Worm (Caenorhabditis elegans): ENCODE results near the gene T23F6.5.
A peak's percentile ranks its signal among the peaks of the same experiment; 100 is the strongest.

Gene T23F6.5

ce11 chrIV:12741438-12741837 is at the start of gene T23F6.5:
T23F6.5 (minus strand) TSS chrIV:12741538.
- TF ChIP-seq lsy-2 (tag; optimal IDR thresholded peaks at IDR 0.05) (no peak), blmp-1 (tag; optimal IDR thresholded peaks at IDR 0.05) (peak; percentile 77)

- TF ChIP-seq dpl-1 (GFP tag; optimal IDR thresholded peaks at IDR 0.05) (no peak), fkh-8 (tag; optimal IDR thresholded peaks at IDR 0.05) (no peak), unc-30 (tag; optimal IDR thresholded peaks at IDR 0.05) (no peak), nhr-28 (tag; optimal IDR thresholded peaks at IDR 0.05) (no peak), C04F5.9 (tag; optimal IDR thresholded peaks at IDR 0.05) (no peak), isw-1 (GFP tag; IDR thresholded peaks at IDR 0.05) (no peak), lsy-2 (tag; optimal IDR thresholded peaks at IDR 0.05) (no peak), nhr-20 (tag; optimal IDR thresholded peaks at IDR 0.05) (no peak)
Measured at ce11 chrIV:12790871-12791270, 49.5 kb upstream of the T23F6.5 start, which contains the start of gene F07C6.2. F07C6.2 (plus strand) TSS chrIV:12791171.

ce11 chrIV:12789088-12789487 is 47.8 kb upstream of the T23F6.5 start, which contains the start of gene F07C6.3:
F07C6.3 (plus strand) TSS chrIV:12789235.
- TF ChIP-seq snpc-4 (tag; optimal IDR thresholded peaks at IDR 0.05) (no peak), efl-1 (optimal IDR thresholded peaks at IDR 0.05) (no peak), efl-1 (GFP tag; optimal IDR thresholded peaks at IDR 0.05 in 1 of 2) (peak in 1 of 2 experiments; percentile 18), unc-86 (tag; optimal IDR thresholded peaks at IDR 0.05) (no peak), fkh-4 (tag; optimal IDR thresholded peaks at IDR 0.05; ENCODE audit: borderline replicate concordance) (no peak), nhr-28 (tag; optimal IDR thresholded peaks at IDR 0.05) (no peak), aha-1 (tag; optimal IDR thresholded peaks at IDR 0.05) (no peak)

ce11 chrIV:12786996-12787395 is 45.7 kb upstream of the T23F6.5 start:
- TF ChIP-seq nhr-85 (tag) (peak; percentile 50), elt-2 (tag; optimal IDR thresholded peaks at IDR 0.05) (peak; percentile 10), nhr-19 (GFP tag; conservative IDR thresholded peaks at IDR 0.05) (peak; percentile 29; the same call in 1 of the 2 replicates), efl-1 (optimal IDR thresholded peaks at IDR 0.05) (peak in 1 of 2 experiments; percentile 1), efl-1 (GFP tag; optimal IDR thresholded peaks at IDR 0.05 in 1 of 2) (peak in 1 of 2 experiments; percentile 32), nhr-47 (tag; optimal IDR thresholded peaks at IDR 0.05) (peak; percentile 33), nhr-71 (tag; optimal IDR thresholded peaks at IDR 0.05) (peak; percentile 21), snu-23 (GFP tag; optimal IDR thresholded peaks at IDR 0.05) (peak; percentile 0), nhr-90 (tag; optimal IDR thresholded peaks at IDR 0.05; ENCODE audit: poor library complexity) (peak; percentile 45), snpc-4 (tag; optimal IDR thresholded peaks at IDR 0.05) (peak; percentile 77)

ce11 chrIV:12785988-12786387 is 44.6 kb upstream of the T23F6.5 start:
- TF ChIP-seq snpc-4 (tag; optimal IDR thresholded peaks at IDR 0.05) (peak; percentile 71), nhr-84 (tag; optimal IDR thresholded peaks at IDR 0.05) (no peak), C16A3.4 (tag; optimal IDR thresholded peaks at IDR 0.05) (no peak), nhr-90 (tag; optimal IDR thresholded peaks at IDR 0.05; ENCODE audit: poor library complexity) (no peak), lin-15B (tag; optimal IDR thresholded peaks at IDR 0.05) (no peak)

- TF ChIP-seq efl-1 (optimal IDR thresholded peaks at IDR 0.05) (no peak), efl-1 (GFP tag; optimal IDR thresholded peaks at IDR 0.05 in 1 of 2) (no peak), ceh-88 (GFP tag; IDR thresholded peaks at IDR 0.05) (no peak), nhr-90 (tag; optimal IDR thresholded peaks at IDR 0.05; ENCODE audit: poor library complexity) (no peak), pax-3 (tag; optimal IDR thresholded peaks at IDR 0.05) (no peak), nhr-19 (GFP tag; conservative IDR thresholded peaks at IDR 0.05) (no peak), lin-13 (GFP tag; optimal IDR thresholded peaks at IDR 0.05) (no peak), nhr-237 (tag; optimal IDR thresholded peaks at IDR 0.05) (no peak), lir-3 (tag; optimal IDR thresholded peaks at IDR 0.05; ENCODE audit: poor library complexity) (no peak), ama-1 (optimal IDR thresholded peaks at IDR 0.05) (no peak), ceh-8 (GFP tag; optimal IDR thresholded peaks at IDR 0.05) (no peak), fkh-10 (GFP tag; optimal IDR thresholded peaks at IDR 0.05) (no peak), pag-3 (tag; optimal IDR thresholded peaks at IDR 0.05; ENCODE audit: borderline replicate concordance, insufficient read depth) (no peak), nhr-77 (tag; optimal IDR thresholded peaks at IDR 0.05) (no peak), nhr-28 (tag; optimal IDR thresholded peaks at IDR 0.05) (no peak), blmp-1 (tag; optimal IDR thresholded peaks at IDR 0.05) (no peak), aha-1 (tag; optimal IDR thresholded peaks at IDR 0.05) (no peak), nhr-85 (tag) (no peak), hlh-4 (tag; optimal IDR thresholded peaks at IDR 0.05) (no peak)
Measured at ce11 chrIV:12783165-12783564, 41.8 kb upstream of the T23F6.5 start.

All from whole organism, L1 larva.